Worm (Caenorhabditis elegans) whole organism, L2 larva: Measurements from ENCODE around the gene srt-50.

ENCODE experiments used
- alr-1 ChIP-seq: fragments of 150-350 bp; optimal IDR thresholded peaks from 2 replicates; lab custom pipeline; 2014; ENCODE audit warnings: missing biosample characterization, missing genetic modification characterization
- aly-2 ChIP-seq: fragments of 150-350 bp; optimal IDR thresholded peaks from 2 replicates; lab custom pipeline; 2014; ENCODE audit warnings: missing biosample characterization, missing genetic modification characterization
- ama-1 ChIP-seq: fragments of 150-350 bp; optimal IDR thresholded peaks from 2 replicates; lab custom pipeline; 2018; ENCODE audit warnings: inconsistent platforms
- blmp-1 ChIP-seq: sonication (generic microtip); optimal IDR thresholded peaks from 2 replicates; lab custom pipeline; 2017; ENCODE audit warnings: missing genetic modification characterization, mild to moderate bottlenecking, missing compliant biosample characterization, antibody characterized with exemption, moderate library complexity; ENCODE audit not compliant: insufficient read depth
- egl-27 ChIP-seq: sonication (generic microtip); optimal IDR thresholded peaks from 3 replicates; lab custom pipeline; 2017; ENCODE audit warnings: missing biosample characterization, missing genetic modification reagents, missing genetic modification characterization
- lin-39 ChIP-seq: fragments of 150-350 bp; optimal IDR thresholded peaks from 2 replicates; lab custom pipeline; 2014; ENCODE audit warnings: missing biosample characterization, missing genetic modification reagents, missing genetic modification characterization
- lsy-2 ChIP-seq, 2 experiments: fragments of 150-350 bp in 1 of 2; sonication (generic microtip) in 1 of 2; optimal IDR thresholded peaks; 2 replicates each; lab custom pipeline; 2014 to 2017; ENCODE audit warnings: missing biosample characterization in 2 of 2, missing genetic modification characterization in 2 of 2
- sma-3 ChIP-seq: sonication (generic microtip); optimal IDR thresholded peaks from 2 replicates; lab custom pipeline; 2016; ENCODE audit warnings: missing genetic modification reagents, missing genetic modification characterization, missing compliant biosample characterization
- unc-62 ChIP-seq: fragments of 150-350 bp; optimal IDR thresholded peaks from 2 replicates; lab custom pipeline; 2014; ENCODE audit warnings: missing biosample characterization, missing genetic modification reagents, missing genetic modification characterization

DNA sequence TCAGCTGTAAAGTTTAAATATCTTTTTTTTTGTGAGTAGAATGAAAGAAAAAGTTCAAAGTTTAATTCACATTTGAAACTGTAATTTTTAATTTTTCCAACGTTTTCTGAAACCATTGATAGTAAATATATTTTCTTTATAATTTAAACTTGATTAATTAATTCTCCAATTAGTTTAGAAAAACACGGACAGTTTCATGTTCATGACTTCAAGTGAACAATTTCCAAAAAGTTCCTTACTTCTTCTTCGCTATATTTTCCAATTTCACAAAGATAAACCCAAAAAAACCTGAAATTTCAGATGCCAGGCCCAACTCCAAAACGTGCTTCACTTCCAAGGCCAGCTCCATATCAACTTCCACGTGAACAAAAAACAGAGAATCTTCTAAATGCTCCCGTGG lies 34.0 kb downstream of the srt-50 start, which contains the start of gene M199.2:
- TF ChIP-seq unc-62 (GFP tag; lab: Kevin White, UChicago) (no peak), blmp-1 (tag; lab: Kevin White, UChicago) (no peak), ama-1 (lab: Kevin White, UChicago) (no peak), egl-27 (no peak), sma-3 (GFP tag; lab: Kevin White, UChicago) (no peak), lsy-2 (tag; optimal IDR thresholded peaks at IDR 0.05; lab: Kevin White, UChicago) (no peak), aly-2 (tag; lab: Kevin White, UChicago) (no peak), alr-1 (tag; lab: Kevin White, UChicago) (no peak), lin-39 (tag; lab: Kevin White, UChicago) (no peak)
